Worm (Caenorhabditis elegans) whole organism, late embryonic: Measurements from ENCODE around the gene lgg-3.
A peak's percentile ranks its signal among the peaks of the same experiment; 100 is the strongest.

Source experiments
- C38D4.7 ChIP-seq: fragments of 200-800 bp; sonication (Bioruptor generic); optimal IDR thresholded peaks from 2 replicates; lab custom pipeline; 2018; ENCODE audit warnings: mild to moderate bottlenecking, missing genetic modification characterization, moderate library complexity, missing compliant biosample characterization
- F13H6.1 ChIP-seq: sonication (generic microtip); optimal IDR thresholded peaks from 2 replicates; lab custom pipeline; 2016; ENCODE audit warnings: missing genetic modification characterization, missing compliant biosample characterization
- K09A11.1 ChIP-seq: sonication (generic microtip); optimal IDR thresholded peaks from 2 replicates; lab custom pipeline; 2017; ENCODE audit warnings: antibody characterized with exemption, mild to moderate bottlenecking, missing genetic modification characterization, missing compliant biosample characterization; ENCODE audit not compliant: insufficient read depth
- T23F11.4 ChIP-seq: fragments of 200-800 bp; sonication (Bioruptor generic); optimal IDR thresholded peaks from 2 replicates; lab custom pipeline; 2018; ENCODE audit warnings: mild to moderate bottlenecking, missing genetic modification characterization, missing compliant biosample characterization
- Y22D7AL.16 ChIP-seq: sonication (generic microtip); optimal IDR thresholded peaks from 2 replicates; lab custom pipeline; 2016; ENCODE audit warnings: missing genetic modification characterization, missing compliant biosample characterization
- ahr-1 ChIP-seq: sonication (generic microtip); optimal IDR thresholded peaks from 2 replicates; lab custom pipeline; 2016; ENCODE audit warnings: missing genetic modification characterization, missing compliant biosample characterization
- ama-1 ChIP-seq: fragments of 150-350 bp; optimal IDR thresholded peaks from 2 replicates; lab custom pipeline; 2014
- ceh-14 ChIP-seq: sonication (generic microtip); optimal IDR thresholded peaks from 2 replicates; lab custom pipeline; 2016; ENCODE audit warnings: missing genotype, missing genetic modification characterization, missing compliant biosample characterization
- ceh-18 ChIP-seq: sonication (generic microtip); optimal IDR thresholded peaks from 2 replicates; lab custom pipeline; 2016; ENCODE audit warnings: missing genetic modification characterization, missing compliant biosample characterization
- ceh-19 ChIP-seq: fragments of 200-800 bp; sonication (Bioruptor generic); optimal IDR thresholded peaks from 2 replicates; lab custom pipeline; 2018; ENCODE audit warnings: mild to moderate bottlenecking, missing genetic modification characterization, missing compliant biosample characterization
- ceh-2 ChIP-seq: sonication (generic microtip); optimal IDR thresholded peaks from 2 replicates; lab custom pipeline; 2016; ENCODE audit warnings: missing genotype, missing genetic modification characterization, missing compliant biosample characterization
- ceh-24 ChIP-seq: sonication (generic microtip); optimal IDR thresholded peaks from 2 replicates; lab custom pipeline; 2016; ENCODE audit warnings: mild to moderate bottlenecking, missing genetic modification characterization, missing compliant biosample characterization
- ceh-31 ChIP-seq: sonication (generic microtip); optimal IDR thresholded peaks from 2 replicates; lab custom pipeline; 2016; ENCODE audit warnings: missing genetic modification characterization, missing compliant biosample characterization
- ceh-34 ChIP-seq: sonication (generic microtip); optimal IDR thresholded peaks from 2 replicates; lab custom pipeline; 2016; ENCODE audit warnings: mild to moderate bottlenecking, missing genetic modification characterization, missing compliant biosample characterization
- ceh-45 ChIP-seq: fragments of 200-800 bp; sonication (Bioruptor generic); IDR thresholded peaks from 2 replicates; pipeline ENCODE4 v1.3.6; 2022; ENCODE audit warnings: missing genetic modification reagents, missing genetic modification characterization, missing compliant biosample characterization
- ceh-48 ChIP-seq: sonication (generic microtip); optimal IDR thresholded peaks from 2 replicates; lab custom pipeline; 2016; ENCODE audit warnings: missing genetic modification characterization, inconsistent platforms, missing compliant biosample characterization
- ceh-6 ChIP-seq: fragments of 200-800 bp; sonication (Bioruptor generic); optimal IDR thresholded peaks from 2 replicates; lab custom pipeline; 2018; ENCODE audit warnings: mild to moderate bottlenecking, missing genetic modification characterization, missing compliant biosample characterization
- ceh-9 ChIP-seq: sonication (generic microtip); optimal IDR thresholded peaks from 2 replicates; lab custom pipeline; 2016; ENCODE audit warnings: mild to moderate bottlenecking, missing genetic modification characterization, inconsistent platforms, missing compliant biosample characterization
- che-1 ChIP-seq: sonication (generic microtip); optimal IDR thresholded peaks from 2 replicates; lab custom pipeline; 2016; ENCODE audit warnings: mild to moderate bottlenecking, missing genetic modification characterization, missing compliant biosample characterization
- dve-1 ChIP-seq: sonication (generic microtip); optimal IDR thresholded peaks from 2 replicates; lab custom pipeline; 2017; ENCODE audit warnings: antibody characterized with exemption, mild to moderate bottlenecking, missing genetic modification characterization, missing compliant biosample characterization
- elt-2 ChIP-seq: sonication (generic microtip); optimal IDR thresholded peaks from 2 replicates; lab custom pipeline; 2016; ENCODE audit warnings: missing genetic modification reagents, missing genetic modification characterization, missing compliant biosample characterization
- eyg-1 ChIP-seq: sonication (generic microtip); optimal IDR thresholded peaks from 2 replicates; lab custom pipeline; 2016; ENCODE audit warnings: missing genotype, missing genetic modification characterization, missing compliant biosample characterization
- fkh-10 ChIP-seq: fragments of 150-350 bp; optimal IDR thresholded peaks from 2 replicates; lab custom pipeline; 2014; ENCODE audit warnings: missing biosample characterization, missing genetic modification reagents, missing genetic modification characterization
- fkh-6 ChIP-seq: sonication (generic microtip); optimal IDR thresholded peaks from 2 replicates; lab custom pipeline; 2016; ENCODE audit warnings: missing genetic modification characterization, missing compliant biosample characterization
- gmeb-2 ChIP-seq: sonication (generic microtip); optimal IDR thresholded peaks from 2 replicates; lab custom pipeline; 2016; ENCODE audit warnings: missing genetic modification characterization, inconsistent platforms, missing compliant biosample characterization
- hlh-13 ChIP-seq: fragments of 200-800 bp; sonication (Bioruptor generic); optimal IDR thresholded peaks from 2 replicates; lab custom pipeline; 2018; ENCODE audit warnings: mild to moderate bottlenecking, missing genetic modification characterization, missing compliant biosample characterization
- hlh-15 ChIP-seq: sonication (generic microtip); optimal IDR thresholded peaks from 2 replicates; lab custom pipeline; 2016; ENCODE audit warnings: missing genetic modification characterization, missing compliant biosample characterization
- hlh-30 ChIP-seq: sonication (generic microtip); optimal IDR thresholded peaks from 2 replicates; lab custom pipeline; 2017; ENCODE audit warnings: antibody characterized with exemption, missing genetic modification characterization, missing compliant biosample characterization; ENCODE audit not compliant: insufficient read depth
- hlh-6 ChIP-seq: sonication (generic microtip); optimal IDR thresholded peaks from 2 replicates; lab custom pipeline; 2016; ENCODE audit warnings: missing genotype, missing genetic modification characterization, missing compliant biosample characterization
- lin-11 ChIP-seq: fragments of 200-800 bp; sonication (Bioruptor generic); optimal IDR thresholded peaks from 2 replicates; lab custom pipeline; 2018; ENCODE audit warnings: mild to moderate bottlenecking, missing genetic modification characterization, missing compliant biosample characterization
- madf-2 ChIP-seq: sonication (generic microtip); optimal IDR thresholded peaks from 2 replicates; lab custom pipeline; 2017; ENCODE audit warnings: missing genetic modification characterization, missing compliant biosample characterization
- mec-3 ChIP-seq: sonication (generic microtip); optimal IDR thresholded peaks from 2 replicates; lab custom pipeline; 2016; ENCODE audit warnings: borderline replicate concordance, missing genetic modification characterization, missing compliant biosample characterization
- nfya-1 ChIP-seq: sonication (generic microtip); optimal IDR thresholded peaks from 2 replicates; lab custom pipeline; 2017; ENCODE audit warnings: missing genetic modification characterization, mild to moderate bottlenecking, missing compliant biosample characterization, antibody characterized with exemption, moderate library complexity
- nhr-11 ChIP-seq: fragments of 150-350 bp; optimal IDR thresholded peaks from 2 replicates; lab custom pipeline; 2014; ENCODE audit warnings: missing biosample characterization, missing genetic modification characterization
- nhr-232 ChIP-seq: sonication (generic microtip); optimal IDR thresholded peaks from 2 replicates; lab custom pipeline; 2016; ENCODE audit warnings: missing genetic modification characterization, missing compliant biosample characterization
- npax-4 ChIP-seq: sonication (generic microtip); optimal IDR thresholded peaks from 2 replicates; lab custom pipeline; 2016; ENCODE audit warnings: missing genetic modification characterization, missing compliant biosample characterization
- pag-3 ChIP-seq: sonication (generic microtip); optimal IDR thresholded peaks from 2 replicates; lab custom pipeline; 2016; ENCODE audit warnings: missing compliant biosample characterization, missing genetic modification characterization, borderline replicate concordance
- pat-9 ChIP-seq: fragments of 200-800 bp; sonication (Bioruptor generic); optimal IDR thresholded peaks from 2 replicates; lab custom pipeline; 2018; ENCODE audit warnings: mild to moderate bottlenecking, missing genetic modification characterization, moderate library complexity, missing compliant biosample characterization
- pha-2 ChIP-seq: sonication (generic microtip); optimal IDR thresholded peaks from 2 replicates; lab custom pipeline; 2017; ENCODE audit warnings: mild to moderate bottlenecking, missing genetic modification characterization, missing compliant biosample characterization
- pha-4 ChIP-seq: fragments of 150-350 bp; optimal IDR thresholded peaks from 2 replicates; lab custom pipeline; 2018; ENCODE audit warnings: missing biosample characterization, missing genetic modification reagents, missing genetic modification characterization
- pqm-1 ChIP-seq: sonication (generic microtip); optimal IDR thresholded peaks from 2 replicates; lab custom pipeline; 2016; ENCODE audit warnings: missing genetic modification characterization, missing compliant biosample characterization
- pros-1 ChIP-seq: fragments of 150-350 bp; optimal IDR thresholded peaks from 2 replicates; lab custom pipeline; 2014; ENCODE audit warnings: missing biosample characterization, missing genetic modification reagents, missing genetic modification characterization
- sdc-2 ChIP-seq: sonication (generic microtip); optimal IDR thresholded peaks from 2 replicates; lab custom pipeline; 2016; ENCODE audit warnings: missing genotype, missing genetic modification characterization, missing compliant biosample characterization
- tbx-7 ChIP-seq: sonication (generic microtip); optimal IDR thresholded peaks from 2 replicates; lab custom pipeline; 2016; ENCODE audit warnings: missing genotype, missing genetic modification characterization, missing compliant biosample characterization
- ttx-3 ChIP-seq: sonication (generic microtip); optimal IDR thresholded peaks from 2 replicates; lab custom pipeline; 2016; ENCODE audit warnings: missing genetic modification reagents, missing genetic modification characterization, missing compliant biosample characterization
- unc-42 ChIP-seq: sonication (generic microtip); optimal IDR thresholded peaks from 2 replicates; lab custom pipeline; 2016; ENCODE audit warnings: missing genotype, missing genetic modification characterization, missing compliant biosample characterization
- unc-55 ChIP-seq: sonication (generic microtip); optimal IDR thresholded peaks from 2 replicates; lab custom pipeline; 2017; ENCODE audit warnings: missing biosample characterization, missing genetic modification reagents, missing genetic modification characterization

The lgg-3 gene

DNA sequence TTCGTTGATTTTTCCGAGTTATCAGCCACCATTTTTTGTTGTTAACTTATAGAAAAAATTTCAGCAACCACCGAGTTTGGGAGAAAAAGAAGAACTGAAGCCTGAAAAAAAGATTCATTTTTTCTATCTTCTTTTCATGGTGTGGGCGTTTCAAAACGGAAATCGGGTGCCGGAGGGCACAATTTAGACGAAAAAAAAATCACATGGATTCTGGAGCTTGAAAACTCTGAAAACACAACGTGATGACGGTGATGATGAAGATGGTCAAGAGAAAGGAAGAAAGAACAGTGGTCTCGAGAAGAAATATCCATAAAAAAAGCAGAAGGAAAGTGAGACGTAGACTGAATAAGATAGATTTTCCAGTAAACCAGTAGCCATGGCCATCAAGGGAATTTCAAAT, 13.8 kb downstream of the lgg-3 start, which contains the start of gene rcan-1:
Gene rcan-1, minus strand, starts transcription at position 101 of the 400 bp plus-strand sequence.
- TF ChIP-seq pha-4 (tag; lab: Kevin White, UChicago) (no peak), C38D4.7 (no peak), ceh-2 (tag; lab: Kevin White, UChicago) (no peak), pha-2 (no peak), nhr-232 (tag; lab: Kevin White, UChicago) (no peak), Y22D7AL.16 (no peak), madf-2 (tag; lab: Kevin White, UChicago) (no peak), hlh-15 (tag; lab: Kevin White, UChicago) (no peak), eyg-1 (no peak), npax-4 (no peak), ceh-14 (tag; lab: Kevin White, UChicago) (no peak), ceh-18 (tag; lab: Kevin White, UChicago) (no peak), nhr-11 (tag; lab: Kevin White, UChicago) (no peak), T23F11.4 (GFP tag; lab: Kevin White, UChicago) (no peak), ceh-19 (GFP tag; lab: Kevin White, UChicago) (no peak), hlh-6 (tag; lab: Kevin White, UChicago) (no peak), pat-9 (tag; lab: Kevin White, UChicago) (no peak), pqm-1 (no peak), fkh-6 (no peak)

DNA sequence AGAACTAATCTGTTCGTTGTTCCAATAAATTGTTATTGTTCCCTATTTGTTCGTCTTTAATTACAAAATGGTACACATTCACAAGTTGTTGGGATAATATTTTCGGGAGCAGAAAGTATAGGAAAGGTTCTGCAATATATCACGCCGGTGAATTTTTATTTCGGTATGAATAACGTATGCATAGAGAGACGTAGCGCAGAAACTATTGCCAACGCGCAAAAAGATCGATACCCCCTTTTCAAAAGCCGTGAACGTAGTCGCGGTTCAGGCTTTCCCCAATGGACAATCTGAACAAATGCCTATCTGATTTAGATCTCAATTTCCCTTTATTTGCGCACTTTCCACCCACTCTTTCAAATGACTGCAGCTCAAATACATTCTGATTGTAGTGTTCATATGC, 17.7 kb downstream of the lgg-3 start, which contains the start of gene pst-2:
Gene pst-2, plus strand, starts transcription at position 293 of the 400 bp plus-strand sequence.
- TF ChIP-seq ahr-1 (tag; lab: Kevin White, UChicago) (no peak), ceh-31 (no peak), ceh-9 (no peak)
- TF ChIP-seq, all 69 proteins: peak for 0

ce11 chrIII:5678935-5679334, 18.9 kb downstream of the lgg-3 start, which contains the start of the genes ska-3 and rps-12:
Gene ska-3, minus strand, starts transcription at chrIII:5679005.
Gene rps-12, plus strand, starts transcription at chrIII:5679298.
- TF ChIP-seq hlh-15 (tag; lab: Kevin White, UChicago) (no peak), ceh-18 (tag; lab: Kevin White, UChicago) (peak; percentile 94), eyg-1 (no peak), nhr-11 (tag; lab: Kevin White, UChicago) (peak; percentile 78), C38D4.7 (no peak), pag-3 (no peak), ceh-48 (tag; lab: Kevin White, UChicago) (peak; percentile 82), sdc-2 (peak; percentile 28), nfya-1 (tag; lab: Kevin White, UChicago) (peak; percentile 96), mec-3 (tag; lab: Kevin White, UChicago) (no peak), ceh-6 (GFP tag; lab: Kevin White, UChicago) (no peak), ttx-3 (peak; percentile 6), che-1 (tag; lab: Kevin White, UChicago) (no peak), fkh-10 (GFP tag; lab: Kevin White, UChicago) (no peak), hlh-6 (tag; lab: Kevin White, UChicago) (no peak), dve-1 (tag; lab: Kevin White, UChicago) (peak; percentile 95), ceh-34 (tag; lab: Kevin White, UChicago) (peak; percentile 89), K09A11.1 (peak; percentile 52), ceh-14 (tag; lab: Kevin White, UChicago) (peak; percentile 62), lin-11 (tag; lab: Kevin White, UChicago) (no peak), npax-4 (no peak), tbx-7 (peak; percentile 41), ceh-31 (peak; percentile 89), ceh-45 (GFP tag; lab: Robert Waterston, UW) (no peak), unc-55 (GFP tag; lab: Kevin White, UChicago) (peak; percentile 74), fkh-6 (no peak), hlh-30 (tag; lab: Kevin White, UChicago) (peak; percentile 70), pat-9 (tag; lab: Kevin White, UChicago) (peak; percentile 58), madf-2 (tag; lab: Kevin White, UChicago) (peak; percentile 56), F13H6.1 (tag; lab: Kevin White, UChicago) (peak; percentile 21), gmeb-2 (tag; lab: Kevin White, UChicago) (no peak), pros-1 (tag; lab: Kevin White, UChicago) (peak; percentile 74), hlh-13 (GFP tag; lab: Kevin White, UChicago) (no peak), unc-42 (tag; lab: Kevin White, UChicago) (peak; percentile 87), ceh-24 (tag; lab: Kevin White, UChicago) (no peak), ama-1 (lab: Kevin White, UChicago) (no peak), Y22D7AL.16 (no peak), elt-2 (peak; percentile 69)
